Worm (Caenorhabditis elegans): ENCODE measurements around the gene btf-1.

DNA sequence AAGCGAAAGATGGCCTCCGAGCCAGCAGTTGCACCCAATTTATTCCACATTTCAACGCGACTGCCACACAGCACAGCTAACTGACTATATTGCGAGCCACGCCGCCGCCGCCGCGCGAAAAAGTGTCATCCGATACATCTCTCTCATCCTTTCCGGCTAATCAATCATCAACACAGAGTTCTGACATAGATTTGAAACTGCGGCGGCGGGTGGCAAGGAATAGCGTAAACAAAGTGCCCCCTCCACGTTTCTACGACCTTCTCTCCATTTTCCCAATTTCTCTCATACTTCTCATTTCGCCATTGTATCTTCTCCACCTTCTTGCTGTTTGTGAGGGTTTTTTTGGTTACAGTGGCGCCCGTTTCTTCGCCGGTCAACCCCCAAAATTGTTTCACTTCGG lies 10.6 kb upstream of the btf-1 start:
- TF ChIP-seq K12H6.12 (tag; optimal IDR thresholded peaks at IDR 0.05) (no peak), B0035.1 (tag; optimal IDR thresholded peaks at IDR 0.05) (no peak), ama-1 (optimal IDR thresholded peaks at IDR 0.05) (no peak), ama-1 (GFP tag; optimal IDR thresholded peaks at IDR 0.05) (no peak), Y53F4B.3 (GFP tag; IDR thresholded peaks at IDR 0.05) (no peak), tlf-1 (GFP tag; optimal IDR thresholded peaks at IDR 0.05) (no peak), ceh-58 (GFP tag; IDR thresholded peaks at IDR 0.05) (no peak), xnd-1 (tag; optimal IDR thresholded peaks at IDR 0.05) (no peak)
